Worm (Caenorhabditis elegans): ENCODE measurements around the gene H06I04.3.

The H06I04.3 gene

ce11 chrIII:3100593-3101270 is 30.4 kb downstream of the H06I04.3 start:
- no peak for TF ChIP-seq W03F9.2 (tag; optimal IDR thresholded peaks at IDR 0.05)
- TF ChIP-seq dao-5 (tag; optimal IDR thresholded peaks at IDR 0.05), result no peak
- TF ChIP-seq him-1 (tag; optimal IDR thresholded peaks at IDR 0.05), result no peak

ce11 chrIII:3103905-3104360 is 33.6 kb downstream of the H06I04.3 start, which contains the start of gene Y53G8B.2:
Y53G8B.2 (minus strand) TSS chrIII:3103955.
- no peak for TF ChIP-seq dao-5 (tag; optimal IDR thresholded peaks at IDR 0.05)
- TF ChIP-seq W03F9.2 (tag; optimal IDR thresholded peaks at IDR 0.05), result no peak
- no peak for TF ChIP-seq him-1 (tag; optimal IDR thresholded peaks at IDR 0.05)

- TF ChIP-seq dao-5 (tag; optimal IDR thresholded peaks at IDR 0.05) (no peak), him-1 (tag; optimal IDR thresholded peaks at IDR 0.05) (no peak), W03F9.2 (tag; optimal IDR thresholded peaks at IDR 0.05) (no peak)
Measured at ce11 chrIII:3104536-3104935, 34.2 kb downstream of the H06I04.3 start.

- no peak for TF ChIP-seq dao-5 (tag; optimal IDR thresholded peaks at IDR 0.05)
- no peak for TF ChIP-seq him-1 (tag; optimal IDR thresholded peaks at IDR 0.05)
- TF ChIP-seq W03F9.2 (tag; optimal IDR thresholded peaks at IDR 0.05), result no peak
Measured at ce11 chrIII:3105212-3105611, 34.9 kb downstream of the H06I04.3 start.

ce11 chrIII:3106301-3106700 is 36.0 kb downstream of the H06I04.3 start:
- no peak for TF ChIP-seq W03F9.2 (tag; optimal IDR thresholded peaks at IDR 0.05)
- TF ChIP-seq him-1 (tag; optimal IDR thresholded peaks at IDR 0.05), result no peak
- no peak for TF ChIP-seq dao-5 (tag; optimal IDR thresholded peaks at IDR 0.05)

ce11 chrIII:3107530-3107929 is 37.2 kb downstream of the H06I04.3 start:
- TF ChIP-seq him-1 (tag; optimal IDR thresholded peaks at IDR 0.05) (no peak), dao-5 (tag; optimal IDR thresholded peaks at IDR 0.05) (no peak), W03F9.2 (tag; optimal IDR thresholded peaks at IDR 0.05) (no peak)

- no peak for TF ChIP-seq him-1 (tag; optimal IDR thresholded peaks at IDR 0.05)
- no peak for TF ChIP-seq dao-5 (tag; optimal IDR thresholded peaks at IDR 0.05)
- no peak for TF ChIP-seq W03F9.2 (tag; optimal IDR thresholded peaks at IDR 0.05)
Measured at ce11 chrIII:3108804-3109203, 38.5 kb downstream of the H06I04.3 start.

ce11 chrIII:3109564-3109963 is 39.2 kb downstream of the H06I04.3 start:
- no peak for TF ChIP-seq him-1 (tag; optimal IDR thresholded peaks at IDR 0.05)
- TF ChIP-seq W03F9.2 (tag; optimal IDR thresholded peaks at IDR 0.05), result no peak
- no peak for TF ChIP-seq dao-5 (tag; optimal IDR thresholded peaks at IDR 0.05)

- TF ChIP-seq dao-5 (tag; optimal IDR thresholded peaks at IDR 0.05), result no peak
- TF ChIP-seq W03F9.2 (tag; optimal IDR thresholded peaks at IDR 0.05), result no peak
- TF ChIP-seq him-1 (tag; optimal IDR thresholded peaks at IDR 0.05), result no peak
Measured at ce11 chrIII:3110614-3111013, 40.3 kb downstream of the H06I04.3 start.

- TF ChIP-seq him-1 (tag; optimal IDR thresholded peaks at IDR 0.05) (no peak), dao-5 (tag; optimal IDR thresholded peaks at IDR 0.05) (no peak), W03F9.2 (tag; optimal IDR thresholded peaks at IDR 0.05) (no peak)
Measured at ce11 chrIII:3111534-3111933, 41.2 kb downstream of the H06I04.3 start.

ce11 chrIII:3112001-3112400 is 41.7 kb downstream of the H06I04.3 start:
- TF ChIP-seq dao-5 (tag; optimal IDR thresholded peaks at IDR 0.05) (no peak), W03F9.2 (tag; optimal IDR thresholded peaks at IDR 0.05) (no peak), him-1 (tag; optimal IDR thresholded peaks at IDR 0.05) (no peak)

ce11 chrIII:3112616-3113015 is 42.3 kb downstream of the H06I04.3 start:
- TF ChIP-seq dao-5 (tag; optimal IDR thresholded peaks at IDR 0.05), result no peak

- TF ChIP-seq dao-5 (tag; optimal IDR thresholded peaks at IDR 0.05), result no peak
- no peak for TF ChIP-seq him-1 (tag; optimal IDR thresholded peaks at IDR 0.05)
- no peak for TF ChIP-seq W03F9.2 (tag; optimal IDR thresholded peaks at IDR 0.05)
Measured at ce11 chrIII:3116969-3117368, 46.6 kb downstream of the H06I04.3 start.

- no peak for TF ChIP-seq dao-5 (tag; optimal IDR thresholded peaks at IDR 0.05)
- no peak for TF ChIP-seq him-1 (tag; optimal IDR thresholded peaks at IDR 0.05)
- TF ChIP-seq W03F9.2 (tag; optimal IDR thresholded peaks at IDR 0.05), result no peak
Measured at ce11 chrIII:3119972-3120371, 49.6 kb downstream of the H06I04.3 start.

- TF ChIP-seq W03F9.2 (tag; optimal IDR thresholded peaks at IDR 0.05), result no peak
- TF ChIP-seq him-1 (tag; optimal IDR thresholded peaks at IDR 0.05), result no peak
- no peak for TF ChIP-seq dao-5 (tag; optimal IDR thresholded peaks at IDR 0.05)
Measured at ce11 chrIII:3124209-3124786, 54.0 kb downstream of the H06I04.3 start.
